Worm (Caenorhabditis elegans) whole organism, L4 larva: ENCODE measurements around the gene rsr-2.

Experiments used
- R02D3.7 ChIP-seq: fragments of 150-350 bp; sonication (generic microtip); optimal IDR thresholded peaks from 3 replicates; lab custom pipeline; 2014; ENCODE audit warnings: missing biosample characterization, missing genetic modification characterization
- T20F7.1 ChIP-seq: fragments of 200-800 bp; sonication (Bioruptor generic); optimal IDR thresholded peaks from 2 replicates; lab custom pipeline; 2018; ENCODE audit warnings: mild to moderate bottlenecking, missing genetic modification characterization, missing compliant biosample characterization
- ZK546.5 ChIP-seq, 2 experiments: sonication (generic microtip); optimal IDR thresholded peaks; 2 replicates each; lab custom pipeline; 2017; ENCODE audit warnings: missing biosample characterization in 2 of 2, missing genetic modification characterization in 2 of 2
- ama-1 ChIP-seq: fragments of 150-350 bp; optimal IDR thresholded peaks from 2 replicates; lab custom pipeline; 2014; ENCODE audit warnings: inconsistent platforms, mixed read lengths
- nhr-111 ChIP-seq: fragments of 200-800 bp; sonication (Bioruptor generic); optimal IDR thresholded peaks from 2 replicates; lab custom pipeline; 2018; ENCODE audit warnings: mild to moderate bottlenecking, missing genetic modification characterization, missing compliant biosample characterization

- no peak for TF ChIP-seq R02D3.7 (tag; lab: Kevin White, UChicago)
- TF ChIP-seq ama-1, result no peak
- TF ChIP-seq ZK546.5 (tag; optimal IDR thresholded peaks at IDR 0.05; lab: Kevin White, UChicago), result no peak
- TF ChIP-seq nhr-111 (GFP tag; lab: Kevin White, UChicago), result no peak
- TF ChIP-seq T20F7.1 (GFP tag; lab: Kevin White, UChicago), result no peak
Observed at ce11 chrII:12240088-12240487, 14.9 kb downstream of the rsr-2 start, which contains the start of gene txdc-12.1.
